Worm (Caenorhabditis elegans) whole organism, L2 larva: ENCODE data around the gene pud-1.2.
"Not testable (repeated sequence)": the region's sequence is repeated elsewhere in the genome, so short reads cannot be mapped to it uniquely, and the experiment has no call there.

Source experiments
- C34F6.9 ChIP-seq: fragments of 150-350 bp; optimal IDR thresholded peaks from 2 replicates; lab custom pipeline; 2014; ENCODE audit warnings: missing biosample characterization, missing genetic modification characterization
- R02D3.7 ChIP-seq: fragments of 150-350 bp; optimal IDR thresholded peaks from 2 replicates; lab custom pipeline; 2014; ENCODE audit warnings: missing biosample characterization, missing genetic modification characterization
- Y55F3AM.14 ChIP-seq: fragments of 200-800 bp; sonication (Bioruptor generic); optimal IDR thresholded peaks from 2 replicates; lab custom pipeline; 2018; ENCODE audit warnings: mild to moderate bottlenecking, missing genetic modification characterization, missing compliant biosample characterization
- aly-2 ChIP-seq: fragments of 150-350 bp; optimal IDR thresholded peaks from 2 replicates; lab custom pipeline; 2014; ENCODE audit warnings: missing biosample characterization, missing genetic modification characterization
- blmp-1 ChIP-seq: sonication (generic microtip); optimal IDR thresholded peaks from 2 replicates; lab custom pipeline; 2017; ENCODE audit warnings: missing genetic modification characterization, mild to moderate bottlenecking, missing compliant biosample characterization, antibody characterized with exemption, moderate library complexity; ENCODE audit not compliant: insufficient read depth
- ceh-82 ChIP-seq: fragments of 150-350 bp; optimal IDR thresholded peaks from 2 replicates; lab custom pipeline; 2014; ENCODE audit warnings: missing biosample characterization, missing genetic modification characterization
- crh-2 ChIP-seq: sonication (generic microtip); optimal IDR thresholded peaks from 2 replicates; lab custom pipeline; 2017; ENCODE audit warnings: missing biosample characterization, missing genetic modification characterization
- dmd-4 ChIP-seq: sonication (generic microtip); optimal IDR thresholded peaks from 2 replicates; lab custom pipeline; 2017; ENCODE audit warnings: missing biosample characterization, missing genetic modification characterization
- egl-27 ChIP-seq: sonication (generic microtip); optimal IDR thresholded peaks from 3 replicates; lab custom pipeline; 2017; ENCODE audit warnings: missing biosample characterization, missing genetic modification reagents, missing genetic modification characterization
- elt-1 ChIP-seq: fragments of 150-350 bp; optimal IDR thresholded peaks from 2 replicates; lab custom pipeline; 2014; ENCODE audit warnings: missing biosample characterization, missing genetic modification characterization
- elt-3 ChIP-seq: sonication (generic microtip); optimal IDR thresholded peaks from 2 replicates; lab custom pipeline; 2017; ENCODE audit warnings: missing biosample characterization, missing genetic modification characterization
- fos-1 ChIP-seq: fragments of 150-350 bp; optimal IDR thresholded peaks from 2 replicates; lab custom pipeline; 2014; ENCODE audit warnings: missing biosample characterization, missing genetic modification characterization
- gmeb-1 ChIP-seq: fragments of 150-350 bp; optimal IDR thresholded peaks from 2 replicates; lab custom pipeline; 2014; ENCODE audit warnings: missing biosample characterization, missing genetic modification characterization
- lin-39 ChIP-seq: fragments of 150-350 bp; optimal IDR thresholded peaks from 2 replicates; lab custom pipeline; 2014; ENCODE audit warnings: missing biosample characterization, missing genetic modification reagents, missing genetic modification characterization
- lsy-2 ChIP-seq, 2 experiments: fragments of 150-350 bp in 1 of 2; sonication (generic microtip) in 1 of 2; optimal IDR thresholded peaks; 2 replicates each; lab custom pipeline; 2014 to 2017; ENCODE audit warnings: missing biosample characterization in 2 of 2, missing genetic modification characterization in 2 of 2
- mab-5 ChIP-seq: fragments of 150-350 bp; optimal IDR thresholded peaks from 2 replicates; lab custom pipeline; 2014; ENCODE audit warnings: missing biosample characterization, missing genetic modification characterization
- nhr-10 ChIP-seq: sonication (generic microtip); optimal IDR thresholded peaks from 2 replicates; lab custom pipeline; 2017; ENCODE audit warnings: missing biosample characterization, missing genetic modification characterization
- nhr-11 ChIP-seq: fragments of 150-350 bp; optimal IDR thresholded peaks from 2 replicates; lab custom pipeline; 2014; ENCODE audit warnings: missing biosample characterization, missing genetic modification characterization
- nhr-12 ChIP-seq: fragments of 150-350 bp; optimal IDR thresholded peaks from 2 replicates; lab custom pipeline; 2014; ENCODE audit warnings: missing biosample characterization, missing genetic modification characterization
- nhr-23 ChIP-seq: fragments of 150-350 bp; optimal IDR thresholded peaks from 2 replicates; lab custom pipeline; 2014; ENCODE audit warnings: missing biosample characterization, missing genetic modification reagents, missing genetic modification characterization
- nhr-237 ChIP-seq: fragments of 150-350 bp; optimal IDR thresholded peaks from 2 replicates; lab custom pipeline; 2014; ENCODE audit warnings: missing biosample characterization, missing genetic modification characterization
- nhr-25 ChIP-seq: fragments of 150-350 bp; sonication (generic microtip); optimal IDR thresholded peaks from 3 replicates; lab custom pipeline; 2014; ENCODE audit warnings: missing biosample characterization, missing genetic modification characterization
- sem-4 ChIP-seq: fragments of 150-350 bp; optimal IDR thresholded peaks from 2 replicates; lab custom pipeline; 2014; ENCODE audit warnings: missing biosample characterization, missing genetic modification reagents, missing genetic modification characterization
- skn-1 ChIP-seq: sonication (generic microtip); optimal IDR thresholded peaks from 2 replicates; lab custom pipeline; 2017; ENCODE audit warnings: missing biosample characterization, missing genetic modification characterization
- sma-3 ChIP-seq: sonication (generic microtip); optimal IDR thresholded peaks from 2 replicates; lab custom pipeline; 2016; ENCODE audit warnings: missing genetic modification reagents, missing genetic modification characterization, missing compliant biosample characterization
- sma-9 ChIP-seq, 2 experiments: fragments of 150-350 bp in 1 of 2; sonication (generic microtip) in 1 of 2; optimal IDR thresholded peaks; 2 replicates each; lab custom pipeline; 2014 to 2016; ENCODE audit warnings: missing genetic modification characterization in 2 of 2, mild to moderate bottlenecking in 1 of 2, missing biosample characterization in 1 of 2, missing compliant biosample characterization in 1 of 2, missing genetic modification reagents in 1 of 2, moderate library complexity in 1 of 2
- snpc-4 ChIP-seq: fragments of 150-350 bp; optimal IDR thresholded peaks from 2 replicates; lab custom pipeline; 2014; ENCODE audit warnings: missing biosample characterization, missing genetic modification characterization
- unc-39 ChIP-seq: fragments of 150-350 bp; optimal IDR thresholded peaks from 2 replicates; lab custom pipeline; 2014; ENCODE audit warnings: missing biosample characterization, missing genetic modification characterization
- unc-62 ChIP-seq: fragments of 150-350 bp; optimal IDR thresholded peaks from 2 replicates; lab custom pipeline; 2014; ENCODE audit warnings: missing biosample characterization, missing genetic modification reagents, missing genetic modification characterization
- zag-1 ChIP-seq: fragments of 150-350 bp; optimal IDR thresholded peaks from 2 replicates; lab custom pipeline; 2014; ENCODE audit warnings: missing biosample characterization, missing genetic modification characterization
- ztf-1 ChIP-seq: fragments of 200-800 bp; sonication (Bioruptor generic); conservative IDR thresholded peaks from 2 replicates; pipeline ENCODE4 v1.3.6; 2022; ENCODE audit warnings: missing genetic modification characterization, missing compliant biosample characterization
- ztf-11 ChIP-seq: sonication (generic microtip); optimal IDR thresholded peaks from 2 replicates; lab custom pipeline; 2017; ENCODE audit warnings: missing biosample characterization, missing genetic modification characterization
- ztf-4 ChIP-seq: fragments of 150-350 bp; optimal IDR thresholded peaks from 2 replicates; lab custom pipeline; 2014; ENCODE audit warnings: missing biosample characterization, missing genetic modification characterization

Gene pud-1.2

ce11 chrV:2331616-2332015 lies 9.2 kb upstream of the pud-1.2 start, which contains the start of gene irld-32:
Gene irld-32 (plus strand): TSS chrV:2331916.
- TF ChIP-seq nhr-25, aly-2, mab-5 (tag; lab: Kevin White, UChicago): not testable (repeated sequence)

DNA sequence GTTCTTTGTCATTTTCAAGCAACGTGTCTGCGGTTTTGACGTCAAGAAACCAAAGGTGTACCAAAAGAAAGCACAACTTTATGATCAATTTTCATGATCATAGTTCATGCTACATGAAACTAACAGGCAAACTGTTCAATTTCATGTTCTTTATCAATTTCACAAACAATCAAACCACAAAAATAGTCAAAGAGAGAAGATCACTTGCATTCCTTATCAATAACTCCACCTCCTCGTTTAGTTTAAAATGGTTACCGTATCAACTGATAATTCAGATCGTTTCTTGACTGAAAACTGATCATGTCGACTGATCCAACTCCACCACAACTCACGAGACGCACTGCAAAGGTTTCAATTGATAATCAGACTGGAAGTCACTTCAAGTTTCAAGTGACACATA lies 7.8 kb upstream of the pud-1.2 start, which contains the start of gene pud-1.1:
Gene pud-1.1 (plus strand): TSS at position 301 of the 400 bp plus-strand sequence.
- TF ChIP-seq skn-1; sma-9 (GFP tag; optimal IDR thresholded peaks at IDR 0.05; lab: Kevin White, UChicago); sma-9 (tag; optimal IDR thresholded peaks at IDR 0.05; lab: Kevin White, UChicago); ztf-11: not testable (repeated sequence)

DNA sequence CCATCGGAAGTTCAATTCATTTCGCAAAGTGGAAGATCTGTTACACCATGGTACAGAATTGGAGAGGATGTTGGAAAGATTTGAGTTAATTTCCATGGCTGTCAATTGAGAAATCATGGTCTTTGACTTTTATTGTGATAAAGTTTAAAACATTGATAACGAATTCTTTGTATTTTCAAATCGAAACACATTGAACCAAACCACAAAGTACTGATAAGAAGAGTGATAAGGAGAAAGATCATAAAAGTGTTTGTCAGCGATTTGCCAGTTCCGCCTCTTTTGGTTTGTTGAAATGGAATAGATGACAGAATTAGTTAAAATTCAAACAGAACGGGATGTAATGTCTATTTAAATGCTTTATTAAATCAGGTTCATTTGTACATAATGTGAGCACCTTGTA lies 4.8 kb upstream of the pud-1.2 start:
- TF ChIP-seq crh-2 (tag; lab: Kevin White, UChicago) (peak; percentile 14), fos-1 (peak; percentile 75), elt-3 (tag; lab: Kevin White, UChicago) (no peak), ztf-11 (no peak), nhr-25 (tag; lab: Kevin White, UChicago) (no peak), sem-4 (tag; lab: Kevin White, UChicago) (no peak), Y55F3AM.14 (GFP tag; lab: Kevin White, UChicago) (no peak), gmeb-1 (tag; lab: Kevin White, UChicago) (peak; percentile 34), ceh-82 (tag; lab: Kevin White, UChicago) (no peak), ztf-4 (tag; lab: Kevin White, UChicago) (no peak), lin-39 (no peak), skn-1 (no peak), nhr-11 (tag; lab: Kevin White, UChicago) (no peak), egl-27 (tag; lab: Kevin White, UChicago) (no peak), sma-9 (GFP tag; optimal IDR thresholded peaks at IDR 0.05; lab: Kevin White, UChicago) (peak; percentile 80), sma-9 (tag; optimal IDR thresholded peaks at IDR 0.05; lab: Kevin White, UChicago) (no peak), ztf-1 (GFP tag; lab: Robert Waterston, UW) (no peak), R02D3.7 (tag; lab: Kevin White, UChicago) (no peak), lsy-2 (tag; optimal IDR thresholded peaks at IDR 0.05; lab: Kevin White, UChicago) (no peak), zag-1 (tag; lab: Kevin White, UChicago) (no peak), nhr-23 (tag; lab: Kevin White, UChicago) (no peak), nhr-12 (no peak), nhr-237 (tag; lab: Kevin White, UChicago) (no peak), aly-2 (tag; lab: Kevin White, UChicago) (no peak), mab-5 (tag; lab: Kevin White, UChicago) (no peak)

DNA sequence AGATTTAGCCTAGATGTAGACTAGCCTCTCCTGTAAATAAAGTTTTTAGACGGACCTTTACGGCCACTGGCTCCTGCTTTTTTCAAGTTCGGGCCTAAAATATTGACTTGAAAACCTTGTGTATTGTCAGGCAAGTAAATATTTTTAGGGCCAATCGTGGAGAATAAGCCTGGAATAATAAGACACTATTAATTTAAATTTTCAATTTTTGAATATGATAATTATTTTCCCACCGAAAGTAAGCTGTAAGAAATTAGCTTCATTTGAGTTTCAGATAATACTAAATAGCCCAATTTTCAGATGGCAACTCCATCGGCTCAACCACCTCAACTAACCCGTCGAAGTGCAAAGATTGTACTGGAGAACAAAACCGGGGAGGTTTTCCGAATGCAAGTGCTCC lies 4.0 kb upstream of the pud-1.2 start, which contains the start of gene pud-4:
Gene pud-4 (plus strand): TSS at position 301 of the 400 bp plus-strand sequence.
- no peak for TF ChIP-seq sma-3 (GFP tag; lab: Kevin White, UChicago)
- TF ChIP-seq skn-1 = no peak
- no peak for TF ChIP-seq blmp-1
- TF ChIP-seq mab-5 (tag; lab: Kevin White, UChicago) = no peak
- no peak for TF ChIP-seq Y55F3AM.14 (GFP tag; lab: Kevin White, UChicago)
- TF ChIP-seq elt-1 (tag; lab: Kevin White, UChicago) = no peak
- TF ChIP-seq snpc-4 = no peak
- TF ChIP-seq unc-39 (tag; lab: Kevin White, UChicago) = no peak
- no peak for TF ChIP-seq C34F6.9 (tag; lab: Kevin White, UChicago)
- no peak for TF ChIP-seq gmeb-1 (tag; lab: Kevin White, UChicago)
- TF ChIP-seq ztf-11 = no peak
- TF ChIP-seq nhr-11 (tag; lab: Kevin White, UChicago) = no peak
- no peak for TF ChIP-seq unc-62 (GFP tag; lab: Kevin White, UChicago)
- no peak for TF ChIP-seq dmd-4 (tag; lab: Kevin White, UChicago)
- no peak for TF ChIP-seq lin-39

DNA sequence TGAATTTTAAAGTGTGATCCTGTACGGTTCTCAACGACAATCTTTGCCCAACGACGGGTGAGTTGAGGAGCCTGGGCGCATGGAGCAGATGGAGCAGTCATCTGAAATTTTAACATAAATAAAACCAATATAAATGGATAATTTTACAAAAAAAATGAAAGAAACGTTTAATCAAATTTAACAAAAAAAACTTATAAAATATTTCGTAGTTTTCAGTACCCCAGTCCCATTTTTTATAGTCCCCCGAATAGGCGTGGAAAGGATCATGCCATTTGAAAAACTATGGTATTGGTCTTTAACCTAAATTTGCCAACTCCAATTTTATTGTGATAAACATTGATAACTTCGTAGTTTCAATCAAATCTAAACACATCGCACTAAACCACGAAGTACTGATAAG lies 2.7 kb upstream of the pud-1.2 start, which contains the start of gene pud-3:
Gene pud-3 (minus strand): TSS at position 101 of the 400 bp plus-strand sequence.
- TF ChIP-seq sem-4 (tag; lab: Kevin White, UChicago) (no peak), unc-62 (GFP tag; lab: Kevin White, UChicago) (no peak), nhr-237 (tag; lab: Kevin White, UChicago) (no peak), gmeb-1 (tag; lab: Kevin White, UChicago) (no peak), lin-39 (no peak), nhr-10 (no peak), sma-9 (GFP tag; optimal IDR thresholded peaks at IDR 0.05; lab: Kevin White, UChicago) (no peak), sma-9 (tag; optimal IDR thresholded peaks at IDR 0.05; lab: Kevin White, UChicago) (no peak), mab-5 (tag; lab: Kevin White, UChicago) (no peak), fos-1 (no peak), nhr-11 (tag; lab: Kevin White, UChicago) (no peak), Y55F3AM.14 (GFP tag; lab: Kevin White, UChicago) (no peak)
